Fruit fly (Drosophila melanogaster) S2 (cell line): ENCODE measurements around the gene pcx.

Experiments used
- CG8478 ChIP-seq: fragments of >200 bp; optimal IDR thresholded peaks from 2 replicates; lab custom pipeline; 2018
- CTCF ChIP-seq, 2 experiments: fragments of >200 bp; optimal IDR thresholded peaks; 2 replicates each; lab custom pipeline; 2018

- TF ChIP-seq CTCF (optimal IDR thresholded peaks at IDR 0.05; lab: Kevin White, UChicago) (no peak), CG8478 (lab: Kevin White, UChicago) (no peak)
Measured at dm6 chrX:2255035-2255434, 29.9 kb downstream of the pcx start.
